Worm (Caenorhabditis elegans): Measurements from ENCODE around the gene F47C12.7.

- TF ChIP-seq him-1 (tag; optimal IDR thresholded peaks at IDR 0.05) (no peak), efl-1 (GFP tag; optimal IDR thresholded peaks at IDR 0.05) (no peak), ztf-6 (GFP tag; IDR thresholded peaks at IDR 0.05) (no peak), pha-4 (tag; optimal IDR thresholded peaks at IDR 0.05) (no peak), ZK185.1 (tag; optimal IDR thresholded peaks at IDR 0.05; ENCODE audit: poor library complexity, severe bottlenecking) (no peak), madf-10 (tag; optimal IDR thresholded peaks at IDR 0.05) (no peak), ceh-91 (GFP tag; IDR thresholded peaks at IDR 0.05) (no peak), dpff-1 (tag; optimal IDR thresholded peaks at IDR 0.05) (no peak), unc-130 (GFP tag; optimal IDR thresholded peaks at IDR 0.05) (no peak), C17E4.6 (GFP tag; IDR thresholded peaks at IDR 0.05) (no peak), atf-7 (tag; optimal IDR thresholded peaks at IDR 0.05) (no peak), zim-3 (tag; optimal IDR thresholded peaks at IDR 0.05) (no peak), bed-2 (GFP tag; IDR thresholded peaks at IDR 0.05) (no peak), snpc-3.4 (tag; optimal IDR thresholded peaks at IDR 0.05) (no peak)
Observed at ce11 chrIV:4032350-4032749, 37.1 kb upstream of the F47C12.7 start.

Measured in whole organism, young adult.